Worm (Caenorhabditis elegans): ENCODE data around the gene Y32H12A.8.

Gene Y32H12A.8

DNA sequence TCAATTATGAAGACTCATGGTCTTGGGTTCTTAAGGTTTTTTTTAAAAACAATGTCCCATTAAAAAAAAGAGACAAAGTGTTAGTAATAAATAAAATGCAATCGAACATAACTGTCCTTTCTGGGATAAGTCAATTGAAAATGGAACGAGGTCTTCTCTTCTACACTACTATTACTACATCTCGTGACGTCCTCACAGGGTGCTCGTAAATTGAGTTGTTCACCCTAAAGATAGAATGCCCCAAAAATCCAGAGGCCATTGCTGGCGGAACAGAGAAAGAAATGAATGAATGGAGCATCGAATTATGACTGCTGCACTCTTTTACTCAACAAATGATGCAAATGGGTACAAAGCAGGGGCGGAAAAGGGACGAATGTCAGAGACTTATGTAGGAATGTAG, 3.4 kb downstream of the Y32H12A.8 start:
- TF ChIP-seq sma-9 (GFP tag; optimal IDR thresholded peaks at IDR 0.05) (no peak), sma-9 (tag; optimal IDR thresholded peaks at IDR 0.05) (no peak), ama-1 (optimal IDR thresholded peaks at IDR 0.05) (no peak), C34F6.9 (tag; optimal IDR thresholded peaks at IDR 0.05) (no peak), elt-3 (tag; optimal IDR thresholded peaks at IDR 0.05) (no peak), alr-1 (tag; optimal IDR thresholded peaks at IDR 0.05) (no peak)

DNA sequence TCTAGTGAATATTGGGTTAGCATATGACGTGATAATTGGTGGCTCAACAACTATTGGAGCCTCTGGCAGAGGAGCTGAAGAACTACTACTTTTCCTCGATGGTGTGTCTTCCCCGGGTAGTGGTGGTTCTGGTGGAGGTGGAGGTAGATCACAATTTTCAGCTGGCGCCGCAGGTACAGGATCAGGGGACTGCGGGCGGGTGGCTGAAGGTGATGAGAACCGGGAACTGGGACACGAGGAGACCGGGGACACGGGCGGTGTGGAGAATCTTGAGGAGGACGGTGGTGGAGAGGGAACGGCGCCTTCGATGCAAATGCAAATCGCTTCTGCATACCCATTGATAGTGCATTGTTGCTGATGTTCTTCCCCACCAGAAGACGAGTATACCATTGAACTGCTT, 10.1 kb downstream of the Y32H12A.8 start:
- TF ChIP-seq ztf-4 (tag; optimal IDR thresholded peaks at IDR 0.05): no peak
- TF ChIP-seq sma-9 (GFP tag; optimal IDR thresholded peaks at IDR 0.05): no peak
- TF ChIP-seq sma-9 (tag; optimal IDR thresholded peaks at IDR 0.05): no peak
- TF ChIP-seq F13H6.1 (tag; optimal IDR thresholded peaks at IDR 0.05): no peak
- TF ChIP-seq lin-39 (tag; optimal IDR thresholded peaks at IDR 0.05): no peak
- TF ChIP-seq sem-4 (tag; optimal IDR thresholded peaks at IDR 0.05): no peak
- no peak for TF ChIP-seq nhr-23 (tag; optimal IDR thresholded peaks at IDR 0.05)
- no peak for TF ChIP-seq peb-1 (tag; optimal IDR thresholded peaks at IDR 0.05)
- no peak for TF ChIP-seq nhr-21 (tag; optimal IDR thresholded peaks at IDR 0.05)
- no peak for TF ChIP-seq unc-62 (GFP tag; optimal IDR thresholded peaks at IDR 0.05)
- TF ChIP-seq snpc-4 (tag; optimal IDR thresholded peaks at IDR 0.05): no peak
- no peak for TF ChIP-seq alr-1 (tag; optimal IDR thresholded peaks at IDR 0.05)
- TF ChIP-seq lin-11 (tag; optimal IDR thresholded peaks at IDR 0.05): no peak
- TF ChIP-seq gmeb-1 (tag; optimal IDR thresholded peaks at IDR 0.05): no peak

DNA sequence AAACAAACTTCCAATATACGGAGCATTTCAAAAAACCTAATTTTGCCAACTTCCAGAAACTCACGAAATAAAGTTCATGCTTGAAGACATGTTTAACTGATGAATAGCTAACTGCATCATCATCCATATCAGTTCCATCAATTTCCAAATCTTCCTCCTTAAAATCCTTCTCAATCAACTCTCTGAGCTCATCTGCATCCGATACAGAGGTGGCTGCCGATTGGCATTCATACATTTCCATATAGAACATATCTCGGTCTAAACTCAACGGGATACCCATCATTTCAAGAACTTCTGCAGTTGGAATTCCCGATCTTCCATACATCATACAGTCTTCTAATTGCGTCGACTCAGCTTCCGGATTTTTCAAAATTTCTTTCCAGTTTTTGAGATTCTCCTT, 16.5 kb downstream of the Y32H12A.8 start:
- TF ChIP-seq unc-55 (GFP tag; optimal IDR thresholded peaks at IDR 0.05) (no peak), crh-2 (tag; optimal IDR thresholded peaks at IDR 0.05) (no peak), C34F6.9 (tag; optimal IDR thresholded peaks at IDR 0.05) (no peak), elt-1 (tag; optimal IDR thresholded peaks at IDR 0.05) (no peak), nhr-21 (tag; optimal IDR thresholded peaks at IDR 0.05) (no peak), sem-4 (tag; optimal IDR thresholded peaks at IDR 0.05) (no peak), lin-39 (tag; optimal IDR thresholded peaks at IDR 0.05) (no peak), lin-13 (GFP tag; optimal IDR thresholded peaks at IDR 0.05) (no peak), dmd-4 (tag; optimal IDR thresholded peaks at IDR 0.05) (no peak), nhr-77 (tag; optimal IDR thresholded peaks at IDR 0.05) (no peak), ztf-11 (tag; optimal IDR thresholded peaks at IDR 0.05) (no peak)

DNA sequence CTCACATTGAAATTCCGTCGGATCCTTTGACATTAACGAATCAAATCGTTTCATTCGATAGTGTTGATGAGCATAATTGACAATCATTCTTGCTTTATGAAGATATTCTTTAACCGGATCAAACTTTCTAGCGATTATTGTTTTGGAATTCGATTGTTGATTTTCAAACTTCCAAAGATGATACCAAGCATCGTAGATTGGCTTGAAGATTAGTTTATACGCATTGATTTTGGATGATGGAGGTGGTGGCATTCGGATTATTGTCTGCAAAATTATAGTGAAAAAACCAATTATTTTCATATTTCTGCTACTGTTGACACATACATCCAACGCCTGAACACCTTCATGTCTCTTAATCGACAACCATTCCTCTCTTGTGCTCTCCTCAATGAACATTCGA, 17.7 kb downstream of the Y32H12A.8 start:
- TF ChIP-seq unc-62 (GFP tag; optimal IDR thresholded peaks at IDR 0.05) (no peak), R02D3.7 (tag; optimal IDR thresholded peaks at IDR 0.05) (no peak), skn-1 (tag; optimal IDR thresholded peaks at IDR 0.05) (no peak), snpc-4 (tag; optimal IDR thresholded peaks at IDR 0.05) (no peak), lin-13 (GFP tag; optimal IDR thresholded peaks at IDR 0.05) (no peak)

DNA sequence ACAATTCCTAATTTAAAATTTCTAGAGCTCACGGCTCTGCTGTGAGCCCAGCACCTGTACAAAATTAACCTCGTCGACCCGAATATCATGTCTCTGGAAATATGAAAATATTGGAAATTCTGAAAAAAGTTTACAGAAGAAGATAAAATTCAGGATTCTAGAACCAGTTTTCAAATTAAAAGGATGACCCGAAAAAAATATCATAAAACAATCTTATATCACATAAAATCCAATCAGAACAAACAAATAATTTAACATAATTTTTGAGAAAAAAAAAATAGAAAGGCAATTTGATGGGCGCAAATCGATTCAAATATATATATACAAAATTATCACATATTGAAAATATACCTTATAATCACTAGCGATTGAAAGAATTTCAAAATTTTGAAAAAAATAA, 20.5 kb downstream of the Y32H12A.8 start, which contains the start of gene Y32H12A.7:
TSS of gene Y32H12A.7 (minus strand) at position 101 of the 400 bp plus-strand sequence.
- TF ChIP-seq C34F6.9 (tag; optimal IDR thresholded peaks at IDR 0.05): no peak
- no peak for TF ChIP-seq Y55F3AM.14 (GFP tag; optimal IDR thresholded peaks at IDR 0.05)
- TF ChIP-seq unc-39 (tag; optimal IDR thresholded peaks at IDR 0.05): no peak
- no peak for TF ChIP-seq ceh-16 (tag; optimal IDR thresholded peaks at IDR 0.05)
- TF ChIP-seq peb-1 (tag; optimal IDR thresholded peaks at IDR 0.05): no peak
- TF ChIP-seq nhr-6 (tag; optimal IDR thresholded peaks at IDR 0.05): no peak
- TF ChIP-seq nhr-10 (tag; optimal IDR thresholded peaks at IDR 0.05): no peak
- TF ChIP-seq dmd-4 (tag; optimal IDR thresholded peaks at IDR 0.05): no peak
- TF ChIP-seq nhr-77 (tag; optimal IDR thresholded peaks at IDR 0.05): no peak
- TF ChIP-seq alr-1 (tag; optimal IDR thresholded peaks at IDR 0.05): no peak
- TF ChIP-seq ztf-11 (tag; optimal IDR thresholded peaks at IDR 0.05): no peak
- no peak for TF ChIP-seq skn-1 (tag; optimal IDR thresholded peaks at IDR 0.05)
- TF ChIP-seq crh-2 (tag; optimal IDR thresholded peaks at IDR 0.05): no peak
- TF ChIP-seq sma-3 (GFP tag; optimal IDR thresholded peaks at IDR 0.05): no peak
- TF ChIP-seq unc-62 (GFP tag; optimal IDR thresholded peaks at IDR 0.05): no peak
- no peak for TF ChIP-seq nhr-11 (tag; optimal IDR thresholded peaks at IDR 0.05)

DNA sequence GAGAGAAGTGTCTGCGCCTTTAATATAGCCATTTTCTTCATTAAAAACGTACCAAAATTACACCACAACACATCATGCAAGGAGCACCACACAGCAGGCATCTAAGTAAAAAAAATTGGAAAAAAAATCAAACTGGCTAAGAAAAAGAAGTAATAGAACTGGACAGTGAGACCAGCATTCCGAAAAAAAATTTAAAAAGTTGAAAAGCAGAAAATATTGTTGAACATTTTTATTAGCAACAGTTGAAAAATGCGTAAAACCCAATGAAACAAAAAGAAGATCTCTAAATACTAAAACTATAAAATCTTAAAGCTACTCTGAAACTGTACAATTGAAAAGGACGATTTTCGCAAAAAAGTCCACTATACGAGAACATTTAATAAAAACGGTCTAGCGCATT, 23.8 kb downstream of the Y32H12A.8 start, which contains the start of gene Y32H12A.6:
TSS of gene Y32H12A.6 (minus strand) at position 101 of the 400 bp plus-strand sequence.
- no peak for TF ChIP-seq aly-2 (tag; optimal IDR thresholded peaks at IDR 0.05)
- TF ChIP-seq Y55F3AM.14 (GFP tag; optimal IDR thresholded peaks at IDR 0.05): no peak
- TF ChIP-seq nhr-10 (tag; optimal IDR thresholded peaks at IDR 0.05): no peak
- TF ChIP-seq mab-5 (tag; optimal IDR thresholded peaks at IDR 0.05): no peak
- TF ChIP-seq unc-39 (tag; optimal IDR thresholded peaks at IDR 0.05): no peak
- no peak for TF ChIP-seq egl-27 (tag; optimal IDR thresholded peaks at IDR 0.05)
- TF ChIP-seq ZK546.5 (tag; optimal IDR thresholded peaks at IDR 0.05): no peak
- TF ChIP-seq nhr-25 (tag; optimal IDR thresholded peaks at IDR 0.05): no peak
- TF ChIP-seq ama-1 (optimal IDR thresholded peaks at IDR 0.05): no peak
- no peak for TF ChIP-seq unc-62 (GFP tag; optimal IDR thresholded peaks at IDR 0.05)
- TF ChIP-seq nhr-12 (tag; optimal IDR thresholded peaks at IDR 0.05): no peak
